Worm (Caenorhabditis elegans) whole organism, L4 larva: Measurements from ENCODE around the gene T22B2.5.

Experiments used
- F10B5.3 ChIP-seq: sonication (generic microtip); optimal IDR thresholded peaks from 2 replicates; lab custom pipeline; 2016; ENCODE audit warnings: mild to moderate bottlenecking, missing genetic modification characterization, missing compliant biosample characterization
- T26A8.4 ChIP-seq: fragments of 200-800 bp; sonication (Bioruptor generic); IDR thresholded peaks from 2 replicates; pipeline ENCODE4 v1.3.6; 2022; ENCODE audit warnings: missing genetic modification characterization, missing compliant biosample characterization
- Y5F2A.4 ChIP-seq: fragments of 200-800 bp; sonication (Bioruptor generic); optimal IDR thresholded peaks from 2 replicates; lab custom pipeline; 2018; ENCODE audit warnings: mild to moderate bottlenecking, missing genetic modification characterization, missing compliant biosample characterization
- ZK337.2 ChIP-seq: fragments of 200-800 bp; sonication (Bioruptor generic); IDR thresholded peaks from 2 replicates; pipeline ENCODE4 v1.3.6; 2022; ENCODE audit warnings: missing genetic modification reagents, missing genetic modification characterization, missing compliant biosample characterization
- aha-1 ChIP-seq: fragments of 150-350 bp; peaks from one replicate; lab custom pipeline; 2014; ENCODE audit warnings: missing biosample characterization, missing genetic modification characterization
- aly-2 ChIP-seq: sonication (generic microtip); optimal IDR thresholded peaks from 2 replicates; lab custom pipeline; 2018; ENCODE audit warnings: missing biosample characterization, missing genetic modification characterization
- ama-1 ChIP-seq: fragments of 150-350 bp; optimal IDR thresholded peaks from 2 replicates; lab custom pipeline; 2014; ENCODE audit warnings: inconsistent platforms, mixed read lengths
- ceh-20 ChIP-seq: fragments of 200-800 bp; sonication (Bioruptor generic); IDR thresholded peaks from 2 replicates; pipeline ENCODE4 v1.3.6; 2022; ENCODE audit warnings: missing genetic modification reagents, missing genetic modification characterization, missing compliant biosample characterization
- daf-12 ChIP-seq: fragments of 150-350 bp; optimal IDR thresholded peaks from 2 replicates; lab custom pipeline; 2014; ENCODE audit warnings: missing biosample characterization, missing genetic modification reagents, missing genetic modification characterization
- daf-16 ChIP-seq, 3 experiments: sonication (generic microtip); optimal IDR thresholded peaks; 2 replicates each; lab custom pipeline; 2016 to 2017; ENCODE audit warnings: missing genetic modification characterization in 3 of 3, missing genetic modification reagents in 3 of 3, mild to moderate bottlenecking in 2 of 3, missing compliant biosample characterization in 2 of 3, missing biosample characterization in 1 of 3, moderate library complexity in 1 of 3
- daf-8 ChIP-seq: fragments of 200-800 bp; sonication (Bioruptor generic); IDR thresholded peaks from 2 replicates; pipeline ENCODE4 v1.3.6; 2022; ENCODE audit warnings: missing genetic modification characterization, missing compliant biosample characterization
- dmd-6 ChIP-seq: fragments of 200-800 bp; sonication (Bioruptor generic); IDR thresholded peaks from 2 replicates; pipeline ENCODE4 v1.3.6; 2022; ENCODE audit warnings: missing genetic modification reagents, missing genetic modification characterization, missing compliant biosample characterization
- dmd-8 ChIP-seq: fragments of 200-800 bp; sonication (Bioruptor generic); IDR thresholded peaks from 2 replicates; pipeline ENCODE4 v1.3.6; 2022; ENCODE audit warnings: missing genetic modification characterization, missing compliant biosample characterization
- duxl-1 ChIP-seq: sonication (generic microtip); optimal IDR thresholded peaks from 2 replicates; lab custom pipeline; 2016; ENCODE audit warnings: mild to moderate bottlenecking, missing genetic modification characterization, moderate library complexity, missing compliant biosample characterization; ENCODE audit not compliant: poor library complexity
- dve-1 ChIP-seq: sonication (generic microtip); optimal IDR thresholded peaks from 2 replicates; lab custom pipeline; 2017; ENCODE audit warnings: antibody characterized with exemption, mild to moderate bottlenecking, missing genetic modification characterization, missing compliant biosample characterization; ENCODE audit not compliant: insufficient read depth
- egl-27 ChIP-seq: sonication (generic microtip); optimal IDR thresholded peaks from 3 replicates; lab custom pipeline; 2017; ENCODE audit warnings: missing biosample characterization, missing genetic modification reagents, missing genetic modification characterization
- hif-1 ChIP-seq, 2 experiments: sonication (generic microtip); optimal IDR thresholded peaks; 2 replicates each; lab custom pipeline; 2016 to 2017; ENCODE audit warnings: missing compliant biosample characterization in 2 of 2, missing genetic modification characterization in 2 of 2, missing genetic modification reagents in 2 of 2, missing genotype in 2 of 2, mild to moderate bottlenecking in 1 of 2
- hlh-11 ChIP-seq: fragments of 200-800 bp; sonication (Bioruptor generic); optimal IDR thresholded peaks from 2 replicates; lab custom pipeline; 2018; ENCODE audit warnings: mild to moderate bottlenecking, missing genetic modification characterization, missing compliant biosample characterization
- hlh-30 ChIP-seq: sonication (generic microtip); optimal IDR thresholded peaks from 2 replicates; lab custom pipeline; 2017; ENCODE audit warnings: antibody characterized with exemption, mild to moderate bottlenecking, missing genetic modification characterization, missing compliant biosample characterization; ENCODE audit not compliant: insufficient read depth
- lin-13 ChIP-seq: fragments of 150-350 bp; optimal IDR thresholded peaks from 2 replicates; lab custom pipeline; 2014; ENCODE audit warnings: missing biosample characterization, missing genetic modification reagents, missing genetic modification characterization
- lir-3 ChIP-seq: sonication (generic microtip); optimal IDR thresholded peaks from 2 replicates; lab custom pipeline; 2016; ENCODE audit warnings: mild to moderate bottlenecking, missing genetic modification characterization, missing compliant biosample characterization
- lsy-2 ChIP-seq, 2 experiments: fragments of 150-350 bp in 1 of 2; sonication (generic microtip) in 1 of 2; optimal IDR thresholded peaks; 2 replicates each; lab custom pipeline; 2014 to 2017; ENCODE audit warnings: missing biosample characterization in 2 of 2, missing genetic modification characterization in 2 of 2
- mep-1 ChIP-seq: fragments of 150-350 bp; sonication (generic microtip); optimal IDR thresholded peaks from 3 replicates; lab custom pipeline; 2014; ENCODE audit warnings: missing biosample characterization, missing genetic modification characterization
- mxl-2 ChIP-seq: fragments of 200-800 bp; sonication (Bioruptor generic); conservative IDR thresholded peaks from 2 replicates; pipeline ENCODE4 v1.3.6; 2022; ENCODE audit warnings: missing genetic modification reagents, missing genetic modification characterization, missing compliant biosample characterization
- nhr-102 ChIP-seq: sonication (generic microtip); optimal IDR thresholded peaks from 2 replicates; lab custom pipeline; 2016; ENCODE audit warnings: mild to moderate bottlenecking, missing genetic modification characterization, moderate library complexity, missing compliant biosample characterization
- nhr-237 ChIP-seq: sonication (generic microtip); optimal IDR thresholded peaks from 2 replicates; lab custom pipeline; 2017; ENCODE audit warnings: missing biosample characterization, missing genetic modification characterization
- nhr-28 ChIP-seq: fragments of 150-350 bp; optimal IDR thresholded peaks from 2 replicates; lab custom pipeline; 2014; ENCODE audit warnings: missing biosample characterization, missing genetic modification characterization
- php-3 ChIP-seq: fragments of 200-800 bp; sonication (Bioruptor generic); IDR thresholded peaks from 2 replicates; pipeline ENCODE4 v1.3.6; 2022; ENCODE audit warnings: missing genetic modification reagents, missing genetic modification characterization, missing compliant biosample characterization
- pqm-1 ChIP-seq: sonication (generic microtip); optimal IDR thresholded peaks from 2 replicates; lab custom pipeline; 2017; ENCODE audit warnings: missing biosample characterization, missing genetic modification characterization
- sdz-12 ChIP-seq: fragments of 200-800 bp; sonication (Bioruptor generic); optimal IDR thresholded peaks from 2 replicates; lab custom pipeline; 2018; ENCODE audit warnings: mild to moderate bottlenecking, missing genetic modification characterization, missing compliant biosample characterization
- set-16 ChIP-seq: fragments of 200-800 bp; sonication (Bioruptor generic); IDR thresholded peaks from 2 replicates; pipeline ENCODE4 v1.3.6; 2022; ENCODE audit warnings: missing genetic modification reagents, missing genetic modification characterization, missing compliant biosample characterization
- skn-1 ChIP-seq: fragments of 150-350 bp; optimal IDR thresholded peaks from 2 replicates; lab custom pipeline; 2014; ENCODE audit warnings: missing biosample characterization, missing genetic modification characterization
- spr-3 ChIP-seq: fragments of 200-800 bp; sonication (Bioruptor generic); optimal IDR thresholded peaks from 2 replicates; lab custom pipeline; 2018; ENCODE audit warnings: mild to moderate bottlenecking, missing genetic modification characterization, missing compliant biosample characterization
- unc-62 ChIP-seq, 3 experiments: fragments of 150-350 bp in 1 of 3; sonication (generic microtip); optimal IDR thresholded peaks in 2 of 3; peaks in 1 of 3; 1 replicate in 1 of 3; 2 replicates in 2 of 3; lab custom pipeline; 2014 to 2017; ENCODE audit warnings: missing biosample characterization in 3 of 3, missing genetic modification characterization in 3 of 3, missing genetic modification reagents in 3 of 3, missing genotype in 1 of 3
- vab-7 ChIP-seq: fragments of 200-800 bp; sonication (Bioruptor generic); IDR thresholded peaks from 2 replicates; pipeline ENCODE4 v1.3.6; 2022; ENCODE audit warnings: missing genetic modification reagents, missing genetic modification characterization, missing compliant biosample characterization
- zag-1 ChIP-seq: fragments of 150-350 bp; optimal IDR thresholded peaks from 2 replicates; lab custom pipeline; 2014; ENCODE audit warnings: missing biosample characterization, missing genetic modification characterization
- zfp-3 ChIP-seq: fragments of 200-800 bp; sonication (Bioruptor generic); conservative IDR thresholded peaks from 2 replicates; pipeline ENCODE4 v1.3.6; 2022; ENCODE audit warnings: missing genetic modification reagents, missing genetic modification characterization, missing compliant biosample characterization
- zip-11 ChIP-seq: fragments of 200-800 bp; sonication (Bioruptor generic); IDR thresholded peaks from 2 replicates; pipeline ENCODE4 v1.3.6; 2022; ENCODE audit warnings: missing genetic modification characterization, missing compliant biosample characterization
- ztf-11 ChIP-seq: fragments of 150-350 bp; optimal IDR thresholded peaks from 2 replicates; lab custom pipeline; 2014; ENCODE audit warnings: missing biosample characterization, missing genetic modification characterization

T22B2.5 gene

ce11 chrX:3952737-3953136, 41.6 kb upstream of the T22B2.5 start (continued):
- TF ChIP-seq lir-3 (tag; lab: Kevin White, UChicago) (no peak), aly-2 (tag; lab: Kevin White, UChicago) (no peak), zip-11 (no peak), ama-1 (lab: Kevin White, UChicago) (no peak), hlh-30 (tag; lab: Kevin White, UChicago) (no peak), T26A8.4 (GFP tag; lab: Robert Waterston, UW) (no peak), dve-1 (tag; lab: Kevin White, UChicago) (peak; percentile 82), nhr-28 (peak; percentile 36), lsy-2 (tag; optimal IDR thresholded peaks at IDR 0.05; lab: Kevin White, UChicago) (peak in 1 of 2 experiments; percentile 3), php-3 (GFP tag; lab: Robert Waterston, UW) (peak; percentile 94), daf-16 (GFP tag; optimal IDR thresholded peaks at IDR 0.05; lab: Kevin White, UChicago) (no peak), daf-16 (tag; optimal IDR thresholded peaks at IDR 0.05; lab: Kevin White, UChicago) (peak; percentile 61), skn-1 (tag; lab: Kevin White, UChicago) (no peak), dmd-6 (peak; percentile 52), duxl-1 (no peak), zfp-3 (no peak), set-16 (GFP tag; lab: Robert Waterston, UW) (no peak), F10B5.3 (tag; lab: Kevin White, UChicago) (no peak), spr-3 (GFP tag; lab: Kevin White, UChicago) (no peak), daf-12 (tag; lab: Kevin White, UChicago) (no peak), mxl-2 (GFP tag; lab: Robert Waterston, UW) (no peak), sdz-12 (no peak), pqm-1 (tag; lab: Kevin White, UChicago) (peak; percentile 41), zag-1 (tag; lab: Kevin White, UChicago) (no peak), ZK337.2 (GFP tag; lab: Robert Waterston, UW) (no peak), nhr-237 (tag; lab: Kevin White, UChicago) (no peak), hif-1 (tag; optimal IDR thresholded peaks at IDR 0.05; lab: Kevin White, UChicago) (no peak), ceh-20 (GFP tag; lab: Robert Waterston, UW) (0 out of 2 replicates have a peak, but pooled peaks have one; percentile 34), aha-1 (tag; lab: Kevin White, UChicago) (no peak), daf-8 (GFP tag; lab: Robert Waterston, UW) (no peak), egl-27 (tag; lab: Kevin White, UChicago) (no peak), lin-13 (GFP tag; lab: Kevin White, UChicago) (no peak), unc-62 (GFP tag; optimal IDR thresholded peaks at IDR 0.05 in 1 of 2; lab: Kevin White, UChicago) (peak in 1 of 2 experiments; percentile 85), unc-62 (tag; optimal IDR thresholded peaks at IDR 0.05; lab: Kevin White, UChicago) (no peak), nhr-102 (tag; lab: Kevin White, UChicago) (peak; percentile 21)

ce11 chrX:3949763-3950162, 38.6 kb upstream of the T22B2.5 start:
- no peak for TF ChIP-seq ztf-11 (tag; lab: Kevin White, UChicago)
- no peak for TF ChIP-seq hlh-11 (tag; lab: Kevin White, UChicago)
- no peak for TF ChIP-seq mep-1 (tag; lab: Kevin White, UChicago)
- no peak for TF ChIP-seq Y5F2A.4 (GFP tag; lab: Kevin White, UChicago)
- TF ChIP-seq vab-7 (GFP tag; lab: Robert Waterston, UW) = no peak
- no peak for TF ChIP-seq daf-8 (GFP tag; lab: Robert Waterston, UW)
- TF ChIP-seq dmd-8 (GFP tag; lab: Robert Waterston, UW) = no peak
- TF ChIP-seq nhr-237 (tag; lab: Kevin White, UChicago) = no peak
